Worm (Caenorhabditis elegans) whole organism, L3 larva: ENCODE data around the gene F59B1.10.

Source experiments
- ZK546.5 ChIP-seq: sonication (generic microtip); optimal IDR thresholded peaks from 2 replicates; lab custom pipeline; 2017; ENCODE audit warnings: missing biosample characterization, missing genetic modification characterization
- ama-1 ChIP-seq: fragments of 150-350 bp; optimal IDR thresholded peaks from 2 replicates; lab custom pipeline; 2018
- egl-5 ChIP-seq: fragments of 150-350 bp; optimal IDR thresholded peaks from 2 replicates; lab custom pipeline; 2017; ENCODE audit warnings: missing biosample characterization, missing genetic modification reagents, missing genetic modification characterization, inconsistent platforms
- elt-2 ChIP-seq: sonication (generic microtip); optimal IDR thresholded peaks from 2 replicates; lab custom pipeline; 2016; ENCODE audit warnings: missing genetic modification reagents, mild to moderate bottlenecking, missing genetic modification characterization, missing compliant biosample characterization
- fkh-10 ChIP-seq: sonication (generic microtip); optimal IDR thresholded peaks from 2 replicates; lab custom pipeline; 2017; ENCODE audit warnings: missing biosample characterization, missing genetic modification reagents, missing genetic modification characterization
- lin-39 ChIP-seq: fragments of 150-350 bp; optimal IDR thresholded peaks from 2 replicates; lab custom pipeline; 2018; ENCODE audit warnings: missing biosample characterization, missing genetic modification reagents, missing genetic modification characterization
- nhr-11 ChIP-seq: fragments of 150-350 bp; optimal IDR thresholded peaks from 2 replicates; lab custom pipeline; 2014; ENCODE audit warnings: missing biosample characterization, missing genetic modification characterization
- nhr-237 ChIP-seq: fragments of 150-350 bp; optimal IDR thresholded peaks from 2 replicates; lab custom pipeline; 2014; ENCODE audit warnings: missing biosample characterization, missing genetic modification characterization
- nhr-28 ChIP-seq: fragments of 150-350 bp; optimal IDR thresholded peaks from 2 replicates; lab custom pipeline; 2014; ENCODE audit warnings: missing biosample characterization, missing genetic modification characterization
- nhr-43 ChIP-seq: sonication (generic microtip); optimal IDR thresholded peaks from 2 replicates; lab custom pipeline; 2016; ENCODE audit warnings: mild to moderate bottlenecking, missing genetic modification characterization, missing compliant biosample characterization; ENCODE audit not compliant: poor library complexity, severe bottlenecking
- skn-1 ChIP-seq: fragments of 150-350 bp; optimal IDR thresholded peaks from 2 replicates; lab custom pipeline; 2014; ENCODE audit warnings: missing biosample characterization, missing genetic modification characterization
- snpc-4 ChIP-seq: fragments of 150-350 bp; optimal IDR thresholded peaks from 2 replicates; lab custom pipeline; 2014; ENCODE audit warnings: missing biosample characterization, missing genetic modification characterization
- ztf-11 ChIP-seq: fragments of 150-350 bp; optimal IDR thresholded peaks from 2 replicates; lab custom pipeline; 2014; ENCODE audit warnings: missing biosample characterization, missing genetic modification characterization

DNA sequence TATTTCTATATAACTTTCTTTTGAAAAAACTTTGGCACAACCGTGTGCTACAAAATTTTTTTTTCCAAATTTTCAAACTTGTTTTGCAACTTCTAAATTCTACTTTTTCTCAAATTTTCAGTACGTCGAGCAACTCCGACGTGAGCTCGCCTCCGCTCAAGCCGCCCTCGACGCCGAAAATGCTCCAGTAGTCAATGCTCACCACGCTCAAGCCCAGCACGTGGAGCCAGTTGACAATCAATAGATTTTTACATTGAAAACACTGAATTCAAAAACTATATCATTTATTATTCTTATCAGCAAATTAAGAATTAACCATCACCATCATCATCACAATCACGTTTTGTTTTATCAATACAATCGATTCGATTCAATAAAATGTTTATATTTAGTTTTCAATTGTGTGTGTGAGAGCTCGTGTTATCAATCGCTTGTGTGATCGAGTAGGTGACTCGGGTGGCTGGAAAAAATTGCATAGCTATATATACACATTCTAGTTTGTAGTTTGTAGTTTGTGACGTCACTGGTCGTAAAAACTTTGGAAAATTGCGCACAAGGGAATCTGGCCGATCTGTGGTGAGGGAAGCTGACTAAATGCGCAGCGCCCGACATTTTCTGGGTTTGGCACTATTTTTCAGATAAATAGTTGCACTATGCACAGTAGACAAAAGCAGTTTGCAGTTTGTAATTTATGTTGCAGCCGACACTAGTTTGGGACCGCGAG lies 13.3 kb downstream of the F59B1.10 start:
- TF ChIP-seq egl-5 (no peak), nhr-237 (tag; lab: Kevin White, UChicago) (no peak), ZK546.5 (tag; lab: Kevin White, UChicago) (no peak), fkh-10 (GFP tag; lab: Kevin White, UChicago) (no peak), nhr-11 (no peak), lin-39 (no peak), snpc-4 (no peak), nhr-28 (tag; lab: Kevin White, UChicago) (no peak), skn-1 (tag; lab: Kevin White, UChicago) (no peak), elt-2 (tag; lab: Kevin White, UChicago) (peak; percentile 96), nhr-43 (tag; lab: Kevin White, UChicago) (no peak), ama-1 (lab: Kevin White, UChicago) (no peak), ztf-11 (tag; lab: Kevin White, UChicago) (no peak)
